Worm (Caenorhabditis elegans) whole organism, L4 larva: ENCODE measurements around the gene thn-2.
A peak's percentile ranks its signal among the peaks of the same experiment; 100 is the strongest.

Experiments used
- R02D3.7 ChIP-seq: fragments of 150-350 bp; sonication (generic microtip); optimal IDR thresholded peaks from 3 replicates; lab custom pipeline; 2014; ENCODE audit warnings: missing biosample characterization, missing genetic modification characterization
- Y105C5A.15 ChIP-seq: fragments of 200-800 bp; sonication (Bioruptor generic); IDR thresholded peaks from 2 replicates; pipeline ENCODE4 v1.3.6; 2022; ENCODE audit warnings: missing genetic modification characterization, missing compliant biosample characterization
- Y5F2A.4 ChIP-seq: fragments of 200-800 bp; sonication (Bioruptor generic); optimal IDR thresholded peaks from 2 replicates; lab custom pipeline; 2018; ENCODE audit warnings: mild to moderate bottlenecking, missing genetic modification characterization, missing compliant biosample characterization
- Y75B8A.6 ChIP-seq: fragments of 200-800 bp; sonication (Bioruptor generic); IDR thresholded peaks from 2 replicates; pipeline ENCODE4 v1.3.6; 2022; ENCODE audit warnings: missing genetic modification reagents, missing genetic modification characterization, missing compliant biosample characterization
- ZK337.2 ChIP-seq: fragments of 200-800 bp; sonication (Bioruptor generic); IDR thresholded peaks from 2 replicates; pipeline ENCODE4 v1.3.6; 2022; ENCODE audit warnings: missing genetic modification reagents, missing genetic modification characterization, missing compliant biosample characterization
- ZK546.5 ChIP-seq, 2 experiments: sonication (generic microtip); optimal IDR thresholded peaks; 2 replicates each; lab custom pipeline; 2017; ENCODE audit warnings: missing biosample characterization in 2 of 2, missing genetic modification characterization in 2 of 2
- aha-1 ChIP-seq: fragments of 150-350 bp; peaks from one replicate; lab custom pipeline; 2014; ENCODE audit warnings: missing biosample characterization, missing genetic modification characterization
- attf-4 ChIP-seq: sonication (generic microtip); optimal IDR thresholded peaks from 3 replicates; lab custom pipeline; 2017; ENCODE audit warnings: missing biosample characterization, missing genetic modification characterization
- ceh-20 ChIP-seq: fragments of 200-800 bp; sonication (Bioruptor generic); IDR thresholded peaks from 2 replicates; pipeline ENCODE4 v1.3.6; 2022; ENCODE audit warnings: missing genetic modification reagents, missing genetic modification characterization, missing compliant biosample characterization
- ceh-62 ChIP-seq: sonication (generic microtip); optimal IDR thresholded peaks from 2 replicates; lab custom pipeline; 2017; ENCODE audit warnings: missing biosample characterization, missing genetic modification characterization
- daf-16 ChIP-seq, 3 experiments: sonication (generic microtip); optimal IDR thresholded peaks; 2 replicates each; lab custom pipeline; 2016 to 2017; ENCODE audit warnings: missing genetic modification characterization in 3 of 3, missing genetic modification reagents in 3 of 3, mild to moderate bottlenecking in 2 of 3, missing compliant biosample characterization in 2 of 3, missing biosample characterization in 1 of 3, moderate library complexity in 1 of 3
- dmd-6 ChIP-seq: fragments of 200-800 bp; sonication (Bioruptor generic); IDR thresholded peaks from 2 replicates; pipeline ENCODE4 v1.3.6; 2022; ENCODE audit warnings: missing genetic modification reagents, missing genetic modification characterization, missing compliant biosample characterization
- dpl-1 ChIP-seq: fragments of 150-350 bp; optimal IDR thresholded peaks from 2 replicates; lab custom pipeline; 2014; ENCODE audit warnings: missing biosample characterization, missing genetic modification reagents, missing genetic modification characterization
- dve-1 ChIP-seq: sonication (generic microtip); optimal IDR thresholded peaks from 2 replicates; lab custom pipeline; 2017; ENCODE audit warnings: antibody characterized with exemption, mild to moderate bottlenecking, missing genetic modification characterization, missing compliant biosample characterization; ENCODE audit not compliant: insufficient read depth
- egl-27 ChIP-seq: sonication (generic microtip); optimal IDR thresholded peaks from 3 replicates; lab custom pipeline; 2017; ENCODE audit warnings: missing biosample characterization, missing genetic modification reagents, missing genetic modification characterization
- egl-43 ChIP-seq: fragments of 200-800 bp; sonication (Bioruptor generic); IDR thresholded peaks from 2 replicates; pipeline ENCODE4 v1.3.6; 2022; ENCODE audit warnings: missing genetic modification reagents, missing genetic modification characterization, missing compliant biosample characterization
- fkh-10 ChIP-seq: fragments of 150-350 bp; optimal IDR thresholded peaks from 2 replicates; lab custom pipeline; 2014; ENCODE audit warnings: missing biosample characterization, missing genetic modification reagents, missing genetic modification characterization
- fos-1 ChIP-seq: fragments of 150-350 bp; optimal IDR thresholded peaks from 2 replicates; lab custom pipeline; 2014; ENCODE audit warnings: missing biosample characterization, missing genetic modification characterization
- hlh-11 ChIP-seq: fragments of 200-800 bp; sonication (Bioruptor generic); optimal IDR thresholded peaks from 2 replicates; lab custom pipeline; 2018; ENCODE audit warnings: mild to moderate bottlenecking, missing genetic modification characterization, missing compliant biosample characterization
- hlh-30 ChIP-seq: sonication (generic microtip); optimal IDR thresholded peaks from 2 replicates; lab custom pipeline; 2017; ENCODE audit warnings: antibody characterized with exemption, mild to moderate bottlenecking, missing genetic modification characterization, missing compliant biosample characterization; ENCODE audit not compliant: insufficient read depth
- lim-7 ChIP-seq: fragments of 200-800 bp; sonication (Bioruptor generic); IDR thresholded peaks from 2 replicates; pipeline ENCODE4 v1.3.6; 2022; ENCODE audit warnings: missing genetic modification characterization, missing compliant biosample characterization
- lin-29 ChIP-seq: fragments of 200-800 bp; sonication (Bioruptor generic); IDR thresholded peaks from 2 replicates; pipeline ENCODE4 v1.3.6; 2022; ENCODE audit warnings: missing genetic modification reagents, missing genetic modification characterization, missing compliant biosample characterization
- lin-38 ChIP-seq: fragments of 200-800 bp; sonication (Bioruptor generic); IDR thresholded peaks from 2 replicates; pipeline ENCODE4 v1.3.6; 2022; ENCODE audit warnings: missing genetic modification reagents, missing genetic modification characterization, missing compliant biosample characterization
- lsy-2 ChIP-seq, 2 experiments: fragments of 150-350 bp in 1 of 2; sonication (generic microtip) in 1 of 2; optimal IDR thresholded peaks; 2 replicates each; lab custom pipeline; 2014 to 2017; ENCODE audit warnings: missing biosample characterization in 2 of 2, missing genetic modification characterization in 2 of 2
- mdl-1 ChIP-seq, 2 experiments: fragments of 150-350 bp in 1 of 2; sonication (generic microtip) in 1 of 2; optimal IDR thresholded peaks; 2 replicates each; lab custom pipeline; 2014 to 2017; ENCODE audit warnings: missing biosample characterization in 2 of 2, missing genetic modification characterization in 2 of 2
- mdt-29 ChIP-seq: fragments of 200-800 bp; sonication (Bioruptor generic); IDR thresholded peaks from 2 replicates; pipeline ENCODE4 v1.3.6; 2022; ENCODE audit warnings: missing genetic modification reagents, missing genetic modification characterization, missing compliant biosample characterization
- mep-1 ChIP-seq: fragments of 150-350 bp; sonication (generic microtip); optimal IDR thresholded peaks from 3 replicates; lab custom pipeline; 2014; ENCODE audit warnings: missing biosample characterization, missing genetic modification characterization
- mxl-3 ChIP-seq: fragments of 200-800 bp; sonication (Bioruptor generic); optimal IDR thresholded peaks from 2 replicates; lab custom pipeline; 2018; ENCODE audit warnings: mild to moderate bottlenecking, missing genetic modification characterization, missing compliant biosample characterization
- nhr-102 ChIP-seq: sonication (generic microtip); optimal IDR thresholded peaks from 2 replicates; lab custom pipeline; 2016; ENCODE audit warnings: mild to moderate bottlenecking, missing genetic modification characterization, moderate library complexity, missing compliant biosample characterization
- nhr-28 ChIP-seq: fragments of 150-350 bp; optimal IDR thresholded peaks from 2 replicates; lab custom pipeline; 2014; ENCODE audit warnings: missing biosample characterization, missing genetic modification characterization
- nhr-41 ChIP-seq: fragments of 200-800 bp; sonication (Bioruptor generic); IDR thresholded peaks from 2 replicates; pipeline ENCODE4 v1.3.6; 2022; ENCODE audit warnings: missing genetic modification reagents, missing genetic modification characterization, missing compliant biosample characterization
- nhr-48 ChIP-seq: sonication (generic microtip); optimal IDR thresholded peaks from 2 replicates; lab custom pipeline; 2016; ENCODE audit warnings: mild to moderate bottlenecking, missing genetic modification characterization, missing compliant biosample characterization
- nhr-77 ChIP-seq: fragments of 150-350 bp; optimal IDR thresholded peaks from 2 replicates; lab custom pipeline; 2014; ENCODE audit warnings: missing biosample characterization, missing genetic modification characterization
- php-3 ChIP-seq: fragments of 200-800 bp; sonication (Bioruptor generic); IDR thresholded peaks from 2 replicates; pipeline ENCODE4 v1.3.6; 2022; ENCODE audit warnings: missing genetic modification reagents, missing genetic modification characterization, missing compliant biosample characterization
- pqm-1 ChIP-seq: sonication (generic microtip); optimal IDR thresholded peaks from 2 replicates; lab custom pipeline; 2017; ENCODE audit warnings: missing biosample characterization, missing genetic modification characterization
- snpc-1.2 ChIP-seq: fragments of 200-800 bp; sonication (Bioruptor generic); IDR thresholded peaks from 2 replicates; pipeline ENCODE4 v1.3.6; 2022; ENCODE audit warnings: missing genetic modification reagents, missing genetic modification characterization, missing compliant biosample characterization
- snpc-4 ChIP-seq: fragments of 150-350 bp; optimal IDR thresholded peaks from 2 replicates; lab custom pipeline; 2014; ENCODE audit warnings: missing biosample characterization, missing genetic modification characterization
- spr-1 ChIP-seq: sonication (generic microtip); optimal IDR thresholded peaks from 2 replicates; lab custom pipeline; 2016; ENCODE audit warnings: mild to moderate bottlenecking, missing genetic modification characterization, missing compliant biosample characterization
- spr-3 ChIP-seq: fragments of 200-800 bp; sonication (Bioruptor generic); optimal IDR thresholded peaks from 2 replicates; lab custom pipeline; 2018; ENCODE audit warnings: mild to moderate bottlenecking, missing genetic modification characterization, missing compliant biosample characterization
- tag-97 ChIP-seq: fragments of 200-800 bp; sonication (Bioruptor generic); IDR thresholded peaks from 2 replicates; pipeline ENCODE4 v1.3.6; 2022; ENCODE audit warnings: missing genetic modification characterization, missing compliant biosample characterization
- tra-1 ChIP-seq: fragments of 200-800 bp; sonication (Bioruptor generic); IDR thresholded peaks from 2 replicates; pipeline ENCODE4 v1.3.6; 2022; ENCODE audit warnings: missing genetic modification reagents, missing genetic modification characterization, missing compliant biosample characterization
- unc-62 ChIP-seq, 3 experiments: fragments of 150-350 bp in 1 of 3; sonication (generic microtip); optimal IDR thresholded peaks in 2 of 3; peaks in 1 of 3; 1 replicate in 1 of 3; 2 replicates in 2 of 3; lab custom pipeline; 2014 to 2017; ENCODE audit warnings: missing biosample characterization in 3 of 3, missing genetic modification characterization in 3 of 3, missing genetic modification reagents in 3 of 3, missing genotype in 1 of 3
- vab-7 ChIP-seq: fragments of 200-800 bp; sonication (Bioruptor generic); IDR thresholded peaks from 2 replicates; pipeline ENCODE4 v1.3.6; 2022; ENCODE audit warnings: missing genetic modification reagents, missing genetic modification characterization, missing compliant biosample characterization
- zip-11 ChIP-seq: fragments of 200-800 bp; sonication (Bioruptor generic); IDR thresholded peaks from 2 replicates; pipeline ENCODE4 v1.3.6; 2022; ENCODE audit warnings: missing genetic modification characterization, missing compliant biosample characterization

thn-2 gene

DNA sequence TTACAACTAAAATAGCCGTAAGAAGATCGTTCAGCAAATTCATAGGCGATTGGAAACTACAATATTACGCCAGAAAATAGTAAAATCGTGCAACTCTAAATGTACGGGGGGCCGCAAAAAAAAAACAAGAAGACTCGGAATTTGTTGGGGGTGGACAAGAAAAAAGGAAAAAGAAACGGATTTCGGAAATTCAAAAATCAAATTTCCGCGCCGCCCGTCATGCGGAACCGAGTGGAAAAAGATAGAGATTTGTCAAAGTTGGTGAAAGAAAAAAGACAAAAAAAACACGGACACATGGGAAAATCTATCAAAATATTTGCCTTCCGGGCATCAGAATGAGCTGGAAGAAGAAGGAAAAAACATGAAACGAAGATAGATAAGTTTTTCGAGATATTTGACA is 36.3 kb downstream of the thn-2 start:
- TF ChIP-seq nhr-48 (no peak), mep-1 (tag; lab: Kevin White, UChicago) (peak; percentile 14), fkh-10 (GFP tag; lab: Kevin White, UChicago) (peak; percentile 54)

- TF ChIP-seq Y75B8A.6 (GFP tag; lab: Robert Waterston, UW), result no peak
- TF ChIP-seq dmd-6 (GFP tag; lab: Robert Waterston, UW), result peak; percentile 54
- peak; percentile 1 for TF ChIP-seq nhr-102 (tag; lab: Kevin White, UChicago)
- TF ChIP-seq dve-1 (tag; lab: Kevin White, UChicago), result peak; percentile 67
- TF ChIP-seq snpc-1.2, result no peak
- peak; percentile 72 for TF ChIP-seq nhr-28 (tag; lab: Kevin White, UChicago)
- peak; percentile 46 for TF ChIP-seq nhr-77 (tag; lab: Kevin White, UChicago)
- peak in 1 of 2 experiments; percentile 17 for TF ChIP-seq lsy-2 (tag; optimal IDR thresholded peaks at IDR 0.05; lab: Kevin White, UChicago)
- no peak for TF ChIP-seq lim-7 (GFP tag; lab: Robert Waterston, UW)
- no peak for TF ChIP-seq daf-16 (GFP tag; optimal IDR thresholded peaks at IDR 0.05; lab: Kevin White, UChicago)
- peak; percentile 74 for TF ChIP-seq daf-16 (tag; optimal IDR thresholded peaks at IDR 0.05; lab: Kevin White, UChicago)
- no peak for TF ChIP-seq egl-43
- TF ChIP-seq nhr-48, result peak; percentile 27
- peak; percentile 54 for TF ChIP-seq hlh-11 (tag; lab: Kevin White, UChicago)
- no peak for TF ChIP-seq mdl-1 (tag; optimal IDR thresholded peaks at IDR 0.05; lab: Kevin White, UChicago)
- peak; percentile 76 for TF ChIP-seq pqm-1 (tag; lab: Kevin White, UChicago)
Observed at ce11 chrIV:12420455-12420854, 37.5 kb downstream of the thn-2 start, which contains the start of gene ugt-65. Gene ugt-65, plus strand, starts transcription at chrIV:12420683.

DNA sequence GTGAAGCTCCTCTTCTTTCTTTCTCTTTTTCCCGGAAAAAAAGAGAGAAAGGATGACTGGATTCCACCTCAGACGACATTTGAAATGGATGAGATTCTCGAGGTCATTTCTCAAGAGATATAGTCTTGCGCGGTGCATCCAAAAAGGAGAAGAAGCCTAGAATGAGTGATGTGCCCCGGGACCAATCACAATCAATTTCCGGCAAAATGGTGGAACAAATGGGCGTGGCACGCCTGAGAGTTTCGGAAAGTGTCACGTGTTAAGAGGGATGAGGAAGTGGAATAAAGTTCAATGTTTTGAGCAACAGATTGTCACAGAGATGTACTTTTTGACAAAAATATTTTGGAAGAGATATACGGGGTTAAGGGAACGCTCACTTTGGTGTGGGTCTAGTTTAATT is 42.6 kb downstream of the thn-2 start:
- TF ChIP-seq fos-1 (tag; lab: Kevin White, UChicago) (no peak), R02D3.7 (tag; lab: Kevin White, UChicago) (no peak), unc-62 (GFP tag; optimal IDR thresholded peaks at IDR 0.05 in 1 of 2; lab: Kevin White, UChicago) (peak in 1 of 2 experiments; percentile 97), unc-62 (tag; optimal IDR thresholded peaks at IDR 0.05; lab: Kevin White, UChicago) (no peak), ZK546.5 (tag; optimal IDR thresholded peaks at IDR 0.05; lab: Kevin White, UChicago) (no peak), lin-29 (GFP tag; lab: Robert Waterston, UW) (no peak), attf-4 (no peak), Y5F2A.4 (no peak), dpl-1 (GFP tag; lab: Kevin White, UChicago) (no peak), nhr-28 (tag; lab: Kevin White, UChicago) (no peak), ceh-20 (GFP tag; lab: Robert Waterston, UW) (peak; percentile 76), tra-1 (no peak), mdt-29 (GFP tag; lab: Robert Waterston, UW) (0 out of 2 replicates have a peak, but pooled peaks have one; percentile 11), pqm-1 (tag; lab: Kevin White, UChicago) (no peak), vab-7 (GFP tag; lab: Robert Waterston, UW) (0 out of 2 replicates have a peak, but pooled peaks have one; percentile 45), egl-27 (no peak), nhr-41 (GFP tag; lab: Robert Waterston, UW) (no peak), tag-97 (GFP tag; lab: Robert Waterston, UW) (no peak), mep-1 (tag; lab: Kevin White, UChicago) (peak; percentile 9), lin-38 (GFP tag; lab: Robert Waterston, UW) (no peak), snpc-4 (no peak), aha-1 (tag; lab: Kevin White, UChicago) (peak; percentile 93), ZK337.2 (no peak), Y105C5A.15 (GFP tag; lab: Robert Waterston, UW) (no peak), spr-1 (tag; lab: Kevin White, UChicago) (no peak), zip-11 (GFP tag; lab: Robert Waterston, UW) (no peak), spr-3 (GFP tag; lab: Kevin White, UChicago) (no peak), mxl-3 (GFP tag; lab: Kevin White, UChicago) (no peak), ceh-62 (no peak), hlh-30 (tag; lab: Kevin White, UChicago) (peak; percentile 53), php-3 (GFP tag; lab: Robert Waterston, UW) (no peak)
